Fruit fly (Drosophila melanogaster): ENCODE data around the gene CG31076.

The CG31076 gene

DNA sequence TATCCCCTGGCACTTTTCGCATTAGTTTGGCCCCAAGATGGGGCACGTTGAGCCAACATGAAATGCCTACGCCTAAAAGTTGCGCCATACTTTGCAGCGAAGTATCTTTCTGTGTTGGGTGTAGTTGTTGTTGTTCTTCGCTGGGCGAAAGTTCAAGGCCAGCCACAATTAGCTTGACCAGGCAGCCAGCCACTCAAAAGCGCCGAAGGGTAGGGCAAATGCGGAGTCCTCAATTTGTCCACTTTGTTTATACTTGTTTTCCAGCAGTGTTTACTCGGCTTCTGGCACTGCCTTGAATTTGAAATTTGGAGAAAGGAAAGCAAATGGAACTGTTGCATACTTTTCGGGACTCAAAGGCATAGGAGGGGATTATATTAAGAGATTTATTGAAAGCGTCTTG lies 32.5 kb downstream of the CG31076 start:
- TF ChIP-seq CTCF (optimal IDR thresholded peaks at IDR 0.05) (no peak), CG8478 (optimal IDR thresholded peaks at IDR 0.05) (no peak)

DNA sequence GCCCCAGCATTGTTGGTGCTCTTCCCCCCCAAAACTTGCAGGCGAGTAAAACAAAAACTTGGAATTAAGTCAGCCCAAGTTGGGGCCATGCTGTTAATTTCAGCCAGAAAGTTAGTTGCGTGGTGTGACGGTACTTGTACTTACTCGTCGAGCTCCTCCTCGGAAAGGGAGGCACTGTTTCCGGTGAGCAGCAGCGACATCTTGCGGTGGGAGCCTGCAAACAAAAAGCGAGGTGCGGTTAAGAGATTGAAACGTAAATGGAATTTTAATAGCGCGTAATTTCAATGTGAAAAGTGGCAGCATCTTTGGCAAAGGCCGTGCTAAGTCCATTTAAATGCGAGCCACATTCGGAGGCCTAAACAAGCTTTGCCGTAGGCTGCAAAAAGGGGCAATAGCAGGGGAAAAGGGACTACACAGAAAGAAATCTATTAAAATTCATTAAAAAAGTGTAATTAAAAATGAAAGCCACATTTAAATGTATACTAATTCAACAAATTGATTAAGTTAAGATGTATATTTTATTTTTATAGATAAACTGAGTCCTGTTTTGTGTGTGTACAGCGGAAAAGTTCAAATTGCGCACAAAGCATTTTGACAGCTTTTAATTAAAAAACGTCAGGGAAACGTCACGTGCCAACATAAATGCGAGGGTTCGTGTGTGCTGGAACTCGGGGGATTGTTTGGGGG lies 33.1 kb downstream of the CG31076 start:
- TF ChIP-seq CTCF (optimal IDR thresholded peaks at IDR 0.05) (peak; percentile 82 to 83), CG8478 (optimal IDR thresholded peaks at IDR 0.05) (no peak)

DNA sequence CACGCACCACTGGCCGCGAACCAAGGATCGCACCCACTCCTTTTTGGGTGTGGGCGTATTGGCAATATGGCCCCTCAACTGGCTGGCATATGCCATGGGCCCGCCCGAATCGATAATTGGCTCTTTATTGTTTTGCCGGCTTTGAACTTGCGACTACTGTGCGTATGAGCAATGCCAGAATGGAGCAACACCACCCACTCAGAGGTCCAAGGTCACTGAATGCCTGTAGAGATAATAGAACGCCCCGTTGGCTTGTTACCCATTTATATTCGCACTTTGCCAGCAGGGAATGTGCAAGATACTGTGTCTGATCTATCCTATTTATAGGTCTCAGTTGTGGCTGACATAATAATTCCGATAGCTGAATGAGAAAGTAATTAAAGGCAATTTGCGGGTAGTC lies 34.1 kb downstream of the CG31076 start:
- TF ChIP-seq CG8478 (optimal IDR thresholded peaks at IDR 0.05) (no peak), CTCF (optimal IDR thresholded peaks at IDR 0.05) (no peak)

DNA sequence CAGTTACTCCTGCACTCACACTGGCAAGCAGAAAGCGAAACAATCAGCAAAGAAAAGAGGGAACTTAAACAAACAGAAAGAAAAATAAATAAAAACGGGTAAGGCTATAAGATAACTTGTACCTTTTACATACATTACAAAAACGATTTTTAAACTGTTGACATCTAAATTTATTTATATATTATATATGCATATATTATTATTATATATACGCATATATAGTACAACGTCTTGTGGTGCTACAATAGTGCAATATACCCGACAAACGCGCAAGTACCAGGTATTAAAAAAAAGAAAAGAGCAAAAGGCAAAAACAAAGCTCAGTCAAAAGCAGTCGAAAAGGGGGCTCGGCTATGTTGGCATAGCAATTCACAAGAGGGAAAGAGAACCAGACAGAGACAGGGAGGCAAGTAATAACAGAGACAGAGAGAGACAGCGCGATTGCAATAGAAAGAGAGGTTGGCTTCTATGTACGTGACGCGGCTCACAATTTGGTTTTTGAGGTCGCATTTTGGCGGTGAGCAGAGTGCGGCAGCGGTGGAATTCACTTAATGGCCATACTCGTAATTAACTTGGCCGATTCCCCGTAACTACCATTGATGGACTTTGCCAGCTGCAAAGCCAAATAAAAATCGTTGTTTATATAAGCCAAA lies 35.5 kb downstream of the CG31076 start:
- TF ChIP-seq CG8478 (optimal IDR thresholded peaks at IDR 0.05) (no peak), CTCF (optimal IDR thresholded peaks at IDR 0.05) (no peak)

DNA sequence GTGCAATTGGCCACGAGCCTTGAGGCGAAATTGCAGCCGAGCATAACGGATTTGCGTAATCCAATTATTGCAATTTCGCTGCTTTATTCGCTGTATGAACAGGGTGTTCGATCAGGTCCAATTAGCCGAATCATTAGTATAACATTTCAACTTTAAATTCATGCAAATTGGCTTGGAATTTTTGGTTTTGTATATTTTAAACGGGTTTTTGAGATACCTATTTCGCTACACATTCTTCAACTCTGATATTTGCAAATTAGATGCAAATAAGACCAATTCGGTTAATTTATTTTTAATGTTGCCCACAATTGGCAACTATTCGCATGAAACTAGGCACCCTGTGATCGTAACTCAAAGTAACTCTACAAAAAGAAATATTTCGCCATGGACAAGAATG lies 36.2 kb downstream of the CG31076 start:
- TF ChIP-seq CTCF (optimal IDR thresholded peaks at IDR 0.05) = no peak
- TF ChIP-seq CG8478 (optimal IDR thresholded peaks at IDR 0.05) = no peak

DNA sequence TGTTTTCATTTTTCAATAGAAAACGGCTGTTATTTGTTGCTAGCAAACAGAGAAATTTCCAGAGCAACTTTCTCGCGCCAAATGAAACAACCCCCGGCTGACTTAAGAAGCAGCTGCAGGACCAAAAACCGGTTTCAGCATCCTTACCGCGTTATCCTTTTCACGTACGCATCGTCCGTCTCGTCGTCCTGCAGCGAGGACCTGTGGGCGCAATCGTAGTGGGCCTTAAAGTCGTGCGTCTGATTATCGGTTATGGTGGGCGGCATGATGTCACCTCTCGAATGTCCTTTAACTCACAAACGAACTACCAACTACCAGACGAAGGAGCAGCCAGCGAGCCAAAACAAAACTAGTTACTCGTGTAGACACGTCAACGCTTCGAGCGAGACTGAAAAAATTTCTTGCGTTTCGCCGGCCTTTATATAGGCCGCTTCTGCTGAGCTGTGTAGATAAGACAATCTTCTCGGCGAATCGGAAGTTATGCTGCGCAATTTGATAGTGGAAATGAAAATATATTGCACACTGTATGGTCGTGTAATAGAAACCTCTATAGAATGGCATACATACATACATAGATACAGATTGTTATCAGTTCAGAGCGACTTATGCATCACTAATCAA lies 36.7 kb downstream of the CG31076 start:
- TF ChIP-seq CTCF (optimal IDR thresholded peaks at IDR 0.05) (no peak), CG8478 (optimal IDR thresholded peaks at IDR 0.05) (no peak)

DNA sequence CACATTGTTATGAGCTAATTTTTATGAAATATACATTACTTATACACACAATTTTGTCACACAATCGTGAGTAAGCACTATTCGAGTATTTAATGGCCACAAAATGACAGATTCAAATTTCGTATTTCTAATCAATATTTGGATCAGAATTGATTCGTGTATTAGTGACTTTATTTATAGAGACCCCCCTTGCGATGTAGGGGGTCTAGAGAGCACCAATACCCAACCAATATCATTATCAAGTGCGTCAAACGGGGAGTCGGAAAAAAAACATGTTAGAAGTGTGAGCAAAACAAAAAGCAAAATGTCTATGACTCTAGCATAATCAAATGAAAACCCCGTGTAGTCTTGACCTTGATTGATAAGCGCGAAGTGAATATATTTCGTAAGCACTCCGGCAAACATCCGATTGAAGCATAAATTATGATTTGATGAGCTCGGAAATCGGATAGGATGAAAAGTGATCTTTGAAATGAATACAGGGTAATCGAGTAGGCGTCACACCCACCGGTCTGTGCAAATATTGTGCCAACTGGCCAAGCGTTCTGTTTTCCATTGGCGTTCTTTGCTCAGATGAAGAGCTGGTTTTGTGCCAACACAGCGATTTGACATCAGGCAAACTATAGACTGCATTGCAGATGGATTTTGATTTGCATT lies 37.3 kb downstream of the CG31076 start:
- TF ChIP-seq CTCF (optimal IDR thresholded peaks at IDR 0.05) = no peak
- TF ChIP-seq CG8478 (optimal IDR thresholded peaks at IDR 0.05) = no peak

DNA sequence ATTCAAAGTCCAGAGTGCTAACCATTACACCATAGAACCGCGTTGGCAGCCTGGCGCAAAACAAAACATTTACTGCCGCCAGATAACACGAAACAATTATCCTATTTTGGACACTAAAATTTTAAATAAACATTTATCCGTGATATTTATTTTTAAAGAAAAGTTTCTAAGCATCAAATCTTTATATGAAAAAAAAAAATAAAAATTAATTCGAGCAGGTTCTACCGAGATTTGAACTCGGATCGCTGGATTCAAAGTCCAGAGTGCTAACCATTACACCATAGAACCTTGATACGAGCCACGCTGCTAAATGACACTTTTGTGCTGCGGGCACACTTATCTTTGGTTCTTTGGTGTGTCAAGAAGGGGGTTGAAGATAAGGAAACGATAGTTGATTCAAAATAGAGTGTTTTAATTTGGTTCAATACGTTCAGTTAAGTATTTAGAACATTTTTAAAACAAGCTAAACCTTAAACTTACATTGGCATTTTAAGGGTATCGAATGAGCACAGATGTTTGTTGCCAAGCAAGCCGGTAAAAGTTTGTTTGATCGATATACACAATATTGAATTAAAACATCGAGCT lies 42.3 kb downstream of the CG31076 start, which contains the start of gene Spag1:
Gene Spag1 (plus strand): TSS at position 535 of the 585 bp plus-strand sequence.
- no peak for TF ChIP-seq CG8478 (optimal IDR thresholded peaks at IDR 0.05)
- no peak for TF ChIP-seq CTCF (optimal IDR thresholded peaks at IDR 0.05)

DNA sequence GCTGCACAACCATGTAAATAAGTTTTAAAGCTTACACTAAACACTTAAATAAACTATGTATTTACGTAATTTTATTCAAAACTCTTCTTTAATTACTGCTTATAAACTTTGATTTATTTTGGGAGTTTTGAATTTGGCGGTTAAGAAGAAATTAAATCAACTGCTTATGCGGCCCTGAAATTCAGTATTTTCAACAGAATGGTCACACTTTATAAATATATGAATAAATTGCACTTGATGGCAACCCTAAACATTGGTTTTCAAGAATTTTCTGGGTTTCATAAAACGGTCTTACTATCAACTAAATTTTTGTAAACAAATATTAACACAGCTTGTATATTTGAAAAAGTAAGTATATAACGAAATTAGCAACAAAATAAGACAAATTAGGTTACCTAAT lies 44.4 kb downstream of the CG31076 start, which contains the start of gene CG14252:
Gene CG14252 (plus strand): TSS at position 302 of the 400 bp plus-strand sequence.
- no peak for TF ChIP-seq CG8478 (optimal IDR thresholded peaks at IDR 0.05)
- TF ChIP-seq CTCF (optimal IDR thresholded peaks at IDR 0.05) = peak in 1 of 2 experiments; percentile 3

Data from S2 (cell line).